Fruit fly (Drosophila melanogaster) whole organism, embryonic: ENCODE measurements around the gene Gel.

Experiments
- Adf1 ChIP-seq: fragments of 200-800 bp; sonication (Bioruptor generic); IDR thresholded peaks from 2 replicates; pipeline ENCODE4 v1.3.6; 2022; ENCODE audit warnings: missing biosample characterization, missing genetic modification characterization
- B-H1 ChIP-seq: fragments of 200-800 bp; sonication (Bioruptor generic); IDR thresholded peaks from 3 replicates; pipeline ENCODE4 v1.3.6; 2022; ENCODE audit warnings: missing biosample characterization, missing genetic modification characterization
- CG11504 ChIP-seq: fragments of 200-800 bp; sonication (Bioruptor generic); optimal IDR thresholded peaks from 3 replicates; lab custom pipeline; 2019; ENCODE audit warnings: missing biosample characterization, mild to moderate bottlenecking, missing genetic modification characterization, moderate library complexity
- CG11696 ChIP-seq: fragments of 200-800 bp; sonication (Bioruptor generic); IDR thresholded peaks from 2 replicates; pipeline ENCODE4 v1.3.6; 2022; ENCODE audit warnings: missing biosample characterization, missing genetic modification characterization
- CG12391 ChIP-seq: fragments of 200-800 bp; sonication (Bioruptor generic); optimal IDR thresholded peaks from 3 replicates; lab custom pipeline; 2018; ENCODE audit warnings: missing biosample characterization, mild to moderate bottlenecking, missing genetic modification characterization, moderate library complexity
- CG12744 ChIP-seq: fragments of 200-800 bp; sonication (Bioruptor generic); optimal IDR thresholded peaks from 2 replicates; lab custom pipeline; 2016; ENCODE audit warnings: missing biosample characterization, missing genetic modification characterization
- CG12769 ChIP-seq: fragments of 200-800 bp; sonication (Bioruptor generic); optimal IDR thresholded peaks from 2 replicates; lab custom pipeline; 2019; ENCODE audit warnings: missing biosample characterization, mild to moderate bottlenecking, missing genetic modification characterization, moderate library complexity
- CG13287 ChIP-seq: fragments of 200-800 bp; sonication (Bioruptor generic); IDR thresholded peaks from 2 replicates; pipeline ENCODE4 v1.3.6; 2022; ENCODE audit warnings: missing biosample characterization, missing genetic modification characterization; ENCODE audit not compliant: partially characterized antibody
- CG14050 ChIP-seq: fragments of 200-800 bp; sonication (Bioruptor generic); IDR thresholded peaks from 3 replicates; pipeline ENCODE4 v1.3.6; 2022; ENCODE audit warnings: missing biosample characterization, missing genetic modification characterization
- CG14965 ChIP-seq: fragments of 200-800 bp; sonication (Bioruptor generic); optimal IDR thresholded peaks from 2 replicates; lab custom pipeline; 2016; ENCODE audit warnings: missing biosample characterization, missing genetic modification characterization, borderline replicate concordance
- CG17802 ChIP-seq: fragments of 200-800 bp; sonication (Bioruptor generic); optimal IDR thresholded peaks from 2 replicates; lab custom pipeline; 2018; ENCODE audit warnings: missing biosample characterization, mild to moderate bottlenecking, missing genetic modification characterization, moderate library complexity
- CG17912 ChIP-seq: fragments of 200-800 bp; sonication (Bioruptor generic); optimal IDR thresholded peaks from 2 replicates; lab custom pipeline; 2018; ENCODE audit warnings: missing biosample characterization, mild to moderate bottlenecking, missing genetic modification characterization
- CG18011 ChIP-seq: fragments of 200-800 bp; sonication (Bioruptor generic); optimal IDR thresholded peaks from 2 replicates; lab custom pipeline; 2017; ENCODE audit warnings: missing biosample characterization, missing genetic modification characterization, mild to moderate bottlenecking, moderate library complexity, missing genotype
- CG30431 ChIP-seq: fragments of 200-800 bp; sonication (Bioruptor generic); optimal IDR thresholded peaks from 2 replicates; lab custom pipeline; 2017; ENCODE audit warnings: missing biosample characterization, missing genetic modification characterization
- CG31441 ChIP-seq: fragments of 200-800 bp; sonication (Bioruptor generic); IDR thresholded peaks from 2 replicates; pipeline ENCODE4 v1.3.6; 2022; ENCODE audit warnings: missing biosample characterization, missing genetic modification characterization
- CG3407 ChIP-seq: fragments of 200-800 bp; sonication (Bioruptor generic); optimal IDR thresholded peaks from 2 replicates; lab custom pipeline; 2018; ENCODE audit warnings: missing biosample characterization, mild to moderate bottlenecking, missing genetic modification characterization
- CG4424 ChIP-seq: fragments of 200-800 bp; sonication (Bioruptor generic); optimal IDR thresholded peaks from 3 replicates; lab custom pipeline; 2016; ENCODE audit warnings: missing biosample characterization, missing genetic modification characterization
- CG4854 ChIP-seq: fragments of 200-800 bp; sonication (Bioruptor generic); optimal IDR thresholded peaks from 2 replicates; lab custom pipeline; 2016; ENCODE audit warnings: missing biosample characterization, missing genetic modification characterization, inconsistent platforms
- CG6254 ChIP-seq: fragments of 200-800 bp; sonication (Bioruptor generic); optimal IDR thresholded peaks from 3 replicates; lab custom pipeline; 2017; ENCODE audit warnings: mild to moderate bottlenecking, missing biosample characterization, missing genetic modification reagents, missing genetic modification characterization
- CG6791 ChIP-seq: fragments of 200-800 bp; sonication (Bioruptor generic); IDR thresholded peaks from 3 replicates; pipeline ENCODE4 v1.3.6; 2022; ENCODE audit warnings: missing biosample characterization, missing genetic modification characterization; ENCODE audit not compliant: partially characterized antibody
- CG7987 ChIP-seq: fragments of 200-800 bp; sonication (Bioruptor generic); optimal IDR thresholded peaks from 2 replicates; lab custom pipeline; 2018; ENCODE audit warnings: missing biosample characterization, mild to moderate bottlenecking, missing genetic modification characterization, moderate library complexity
- CHES-1-like ChIP-seq: fragments of 200-800 bp; sonication (Bioruptor generic); optimal IDR thresholded peaks from 2 replicates; lab custom pipeline; 2016; ENCODE audit warnings: missing biosample characterization, missing genetic modification characterization
- Drgx ChIP-seq: fragments of 200-800 bp; sonication (Bioruptor generic); IDR thresholded peaks from 2 replicates; pipeline ENCODE4 v1.3.6; 2022; ENCODE audit warnings: missing biosample characterization, missing genetic modification characterization
- Eip74EF ChIP-seq, 2 experiments: fragments of 200-800 bp in 1 of 2; fragments of >200 bp in 1 of 2; sonication (Bioruptor generic) in 1 of 2; optimal IDR thresholded peaks; 2 replicates each; lab custom pipeline; 2017 to 2019; ENCODE audit warnings: missing biosample characterization in 2 of 2, missing genetic modification characterization in 2 of 2, mild to moderate bottlenecking in 1 of 2, moderate library complexity in 1 of 2
- GATAe ChIP-seq: fragments of 200-800 bp; sonication (Bioruptor generic); conservative IDR thresholded peaks from 2 replicates; pipeline ENCODE4 v1.3.6; 2022; ENCODE audit warnings: missing biosample characterization, missing genetic modification characterization
- Gug ChIP-seq: fragments of 200-800 bp; sonication (Bioruptor generic); IDR thresholded peaks from 4 replicates; pipeline ENCODE4 v1.3.6; 2022; ENCODE audit warnings: missing biosample characterization, missing genetic modification characterization
- Meics ChIP-seq: fragments of 200-800 bp; sonication (Bioruptor generic); optimal IDR thresholded peaks from 2 replicates; lab custom pipeline; 2017; ENCODE audit warnings: missing biosample characterization, mild to moderate bottlenecking, missing genetic modification characterization
- Oaz ChIP-seq: fragments of 200-800 bp; sonication (Bioruptor generic); IDR thresholded peaks from 2 replicates; pipeline ENCODE4 v1.3.6; 2022; ENCODE audit warnings: missing biosample characterization, missing genetic modification characterization
- Oli ChIP-seq: fragments of 200-800 bp; sonication (Bioruptor generic); optimal IDR thresholded peaks from 2 replicates; lab custom pipeline; 2018; ENCODE audit warnings: missing biosample characterization, mild to moderate bottlenecking, missing genetic modification characterization, moderate library complexity
- Pdp1 ChIP-seq, 2 experiments: fragments of 200-800 bp; sonication (Bioruptor generic); optimal IDR thresholded peaks; 3 replicates each; lab custom pipeline; 2016; ENCODE audit warnings: missing biosample characterization in 2 of 2, missing genetic modification characterization in 2 of 2, mild to moderate bottlenecking in 1 of 2, moderate library complexity in 1 of 2
- Sox100B ChIP-seq: fragments of 200-800 bp; sonication (Bioruptor generic); optimal IDR thresholded peaks from 3 replicates; lab custom pipeline; 2018; ENCODE audit warnings: missing biosample characterization, mild to moderate bottlenecking, missing genetic modification characterization
- Taf1 ChIP-seq: fragments of 200-800 bp; sonication (Bioruptor generic); IDR thresholded peaks from 2 replicates; pipeline ENCODE4 v1.3.6; 2022; ENCODE audit warnings: missing biosample characterization, missing genetic modification characterization
- az2 ChIP-seq: fragments of 200-800 bp; sonication (Bioruptor generic); optimal IDR thresholded peaks from 3 replicates; lab custom pipeline; 2016; ENCODE audit warnings: missing biosample characterization, missing genetic modification characterization
- btn ChIP-seq: fragments of 200-800 bp; sonication (Bioruptor generic); optimal IDR thresholded peaks from 2 replicates; lab custom pipeline; 2016; ENCODE audit warnings: missing biosample characterization, missing genetic modification characterization
- cas ChIP-seq: fragments of 200-800 bp; sonication (Bioruptor generic); IDR thresholded peaks from 2 replicates; pipeline ENCODE4 v1.3.6; 2022; ENCODE audit warnings: missing biosample characterization, missing genetic modification characterization
- dan ChIP-seq: fragments of 200-800 bp; sonication (Bioruptor generic); IDR thresholded peaks from 2 replicates; pipeline ENCODE4 v1.3.6; 2022; ENCODE audit warnings: missing biosample characterization, missing genetic modification characterization
- en ChIP-seq: fragments of 200-800 bp; sonication (Bioruptor generic); optimal IDR thresholded peaks from 2 replicates; lab custom pipeline; 2016; ENCODE audit warnings: missing biosample characterization, missing genetic modification characterization
- ftz-f1 ChIP-seq: fragments of 200-800 bp; sonication (Bioruptor generic); optimal IDR thresholded peaks from 2 replicates; lab custom pipeline; 2016; ENCODE audit warnings: missing biosample characterization, missing genetic modification characterization
- her ChIP-seq: fragments of 200-800 bp; sonication (Bioruptor generic); optimal IDR thresholded peaks from 2 replicates; lab custom pipeline; 2016; ENCODE audit warnings: missing biosample characterization, missing genetic modification characterization
- ind ChIP-seq: fragments of 200-800 bp; sonication (Bioruptor generic); optimal IDR thresholded peaks from 3 replicates; lab custom pipeline; 2016; ENCODE audit warnings: missing biosample characterization, missing genetic modification characterization
- jigr1 ChIP-seq: fragments of 200-800 bp; sonication (Bioruptor generic); IDR thresholded peaks from 3 replicates; pipeline ENCODE4 v1.3.6; 2022; ENCODE audit warnings: missing biosample characterization, missing genetic modification characterization
- lab ChIP-seq: fragments of 200-800 bp; sonication (Bioruptor generic); optimal IDR thresholded peaks from 3 replicates; lab custom pipeline; 2017; ENCODE audit warnings: missing biosample characterization, missing genetic modification characterization, mild to moderate bottlenecking, moderate library complexity, missing genetic modification reagents
- lola ChIP-seq, 3 experiments: fragments of >200 bp in 2 of 3; fragments of 200-800 bp in 1 of 3; sonication (Bioruptor generic) in 1 of 3; optimal IDR thresholded peaks; 2 replicates each; lab custom pipeline; 2017 to 2019; ENCODE audit warnings: missing biosample characterization in 3 of 3, missing genetic modification characterization in 3 of 3, mild to moderate bottlenecking in 1 of 3, moderate library complexity in 1 of 3
- maf-S ChIP-seq: fragments of 200-800 bp; sonication (Bioruptor generic); optimal IDR thresholded peaks from 2 replicates; lab custom pipeline; 2016; ENCODE audit warnings: missing biosample characterization, missing genetic modification characterization
- onecut ChIP-seq: fragments of 200-800 bp; sonication (Bioruptor generic); IDR thresholded peaks from 2 replicates; pipeline ENCODE4 v1.3.6; 2022; ENCODE audit warnings: missing biosample characterization, missing genetic modification characterization
- repo ChIP-seq: fragments of 200-800 bp; sonication (Bioruptor generic); optimal IDR thresholded peaks from 2 replicates; lab custom pipeline; 2016; ENCODE audit warnings: missing biosample characterization, missing genetic modification characterization
- sima ChIP-seq: fragments of 200-800 bp; sonication (Bioruptor generic); optimal IDR thresholded peaks from 2 replicates; lab custom pipeline; 2016; ENCODE audit warnings: missing biosample characterization, missing genetic modification characterization
- tll ChIP-seq, 2 experiments: fragments of 200-800 bp in 1 of 2; fragments of >200 bp in 1 of 2; sonication (Bioruptor generic) in 1 of 2; optimal IDR thresholded peaks; 2 replicates each; lab custom pipeline; 2017 to 2019; ENCODE audit warnings: missing biosample characterization in 2 of 2, missing genetic modification characterization in 2 of 2, mild to moderate bottlenecking in 1 of 2, moderate library complexity in 1 of 2
- wor ChIP-seq: fragments of 200-800 bp; sonication (Bioruptor generic); IDR thresholded peaks from 2 replicates; pipeline ENCODE4 v1.3.6; 2022; ENCODE audit warnings: missing biosample characterization, missing genetic modification characterization
- z ChIP-seq: fragments of 200-800 bp; sonication (Bioruptor generic); IDR thresholded peaks from 3 replicates; pipeline ENCODE4 v1.3.6; 2022; ENCODE audit warnings: missing biosample characterization, missing genetic modification characterization
- zen ChIP-seq: fragments of 200-800 bp; sonication (Bioruptor generic); optimal IDR thresholded peaks from 3 replicates; lab custom pipeline; 2018; ENCODE audit warnings: missing biosample characterization, mild to moderate bottlenecking, missing genetic modification characterization, moderate library complexity

Gene Gel

dm6 chr3R:4220780-4221179, 14.2 kb upstream of the Gel start (continued):
- TF ChIP-seq CG7987 (GFP tag; lab: Kevin White, UChicago) (peak; percentile 22), CG18011 (GFP tag; lab: Kevin White, UChicago) (peak; percentile 20), Oaz (GFP tag; lab: Robert Waterston, UW) (no peak), Pdp1 (GFP tag; optimal IDR thresholded peaks at IDR 0.05; lab: Kevin White, UChicago) (peak in 1 of 2 experiments; percentile 33), CG6791 (GFP tag; lab: Robert Waterston, UW) (peak; percentile 99), Drgx (0 out of 2 replicates have a peak, but pooled peaks have one; percentile 20), CG12769 (tag; lab: Kevin White, UChicago) (no peak), CG17802 (no peak), az2 (GFP tag; lab: Kevin White, UChicago) (no peak), CG14965 (GFP tag; lab: Kevin White, UChicago) (no peak), ind (GFP tag; lab: Kevin White, UChicago) (no peak), wor (GFP tag; lab: Robert Waterston, UW) (no peak), ftz-f1 (peak; percentile 83), B-H1 (GFP tag; lab: Robert Waterston, UW) (no peak), jigr1 (GFP tag; lab: Robert Waterston, UW) (no peak), zen (tag; lab: Kevin White, UChicago) (peak; percentile 35), CG4424 (GFP tag; lab: Kevin White, UChicago) (no peak), Meics (GFP tag; lab: Kevin White, UChicago) (no peak), Sox100B (GFP tag; lab: Kevin White, UChicago) (no peak), CG30431 (GFP tag; lab: Kevin White, UChicago) (no peak), onecut (GFP tag; lab: Robert Waterston, UW) (no peak; the same call in 1 of the 2 replicates), CG17912 (GFP tag; lab: Kevin White, UChicago) (no peak), her (peak; percentile 71), CG12744 (no peak), CG11696 (GFP tag; lab: Robert Waterston, UW) (no peak), lola (GFP tag; optimal IDR thresholded peaks at IDR 0.05; lab: Kevin White, UChicago) (no peak), lab (GFP tag; lab: Kevin White, UChicago) (no peak), CG6254 (GFP tag; lab: Kevin White, UChicago) (no peak), Adf1 (GFP tag; lab: Robert Waterston, UW) (peak; percentile 56), CG3407 (no peak), CG13287 (GFP tag; lab: Robert Waterston, UW) (peak; percentile 99), sima (no peak), en (GFP tag; lab: Kevin White, UChicago) (no peak), CHES-1-like (GFP tag; lab: Kevin White, UChicago) (peak; percentile 59), repo (peak; percentile 48), dan (GFP tag; lab: Robert Waterston, UW) (no peak), CG12391 (tag; lab: Kevin White, UChicago) (no peak), z (no peak), CG31441 (GFP tag; lab: Robert Waterston, UW) (no peak; the same call in 1 of the 2 replicates), CG11504 (no peak), cas (GFP tag; lab: Robert Waterston, UW) (peak; percentile 25; the same call in 1 of the 2 replicates), Taf1 (GFP tag; lab: Robert Waterston, UW) (no peak), Gug (GFP tag; lab: Robert Waterston, UW) (no peak; the same call in 3 of the 4 replicates), Oli (tag; lab: Kevin White, UChicago) (no peak), btn (GFP tag; lab: Kevin White, UChicago) (no peak), GATAe (GFP tag; lab: Robert Waterston, UW) (no peak), CG14050 (GFP tag; lab: Robert Waterston, UW) (no peak), CG4854 (GFP tag; lab: Kevin White, UChicago) (no peak), tll (GFP tag; optimal IDR thresholded peaks at IDR 0.05; lab: Kevin White, UChicago) (no peak), Eip74EF (GFP tag; optimal IDR thresholded peaks at IDR 0.05; lab: Kevin White, UChicago) (no peak), maf-S (GFP tag; lab: Kevin White, UChicago) (peak; percentile 27)
